Worm (Caenorhabditis elegans): ENCODE results near the gene K11D12.8.

ce11 chrV:5090386-5090785 lies 49.6 kb upstream of the K11D12.8 start:
- no peak for TF ChIP-seq dve-1 (tag; optimal IDR thresholded peaks at IDR 0.05)
- peak; percentile 1 for TF ChIP-seq unc-42 (tag; optimal IDR thresholded peaks at IDR 0.05)
- no peak for TF ChIP-seq ets-4 (tag; optimal IDR thresholded peaks at IDR 0.05)
- no peak for TF ChIP-seq ama-1 (optimal IDR thresholded peaks at IDR 0.05)
